Worm (Caenorhabditis elegans) whole organism, mixed stage, embryonic: ENCODE measurements around the gene srbc-79.

ENCODE experiments used
- M03D4.4 ChIP-seq: sonication (generic microtip); optimal IDR thresholded peaks from 2 replicates; lab custom pipeline; 2017; ENCODE audit warnings: mild to moderate bottlenecking, missing genetic modification characterization, missing compliant biosample characterization
- blmp-1 ChIP-seq: fragments of 150-350 bp; optimal IDR thresholded peaks from 2 replicates; lab custom pipeline; 2014; ENCODE audit warnings: missing biosample characterization, missing genetic modification characterization
- ceh-39 ChIP-seq: fragments of 150-350 bp; optimal IDR thresholded peaks from 2 replicates; lab custom pipeline; 2014; ENCODE audit warnings: missing biosample characterization, missing genetic modification characterization
- ceh-83 ChIP-seq: fragments of 200-800 bp; sonication (Bioruptor generic); optimal IDR thresholded peaks from 2 replicates; lab custom pipeline; 2018; ENCODE audit warnings: mild to moderate bottlenecking, missing genetic modification characterization, missing compliant biosample characterization
- ces-1 ChIP-seq: fragments of 150-350 bp; optimal IDR thresholded peaks from 2 replicates; lab custom pipeline; 2014; ENCODE audit warnings: missing biosample characterization, missing genetic modification reagents, missing genetic modification characterization
- cnd-1 ChIP-seq: fragments of 200-800 bp; sonication (Bioruptor generic); optimal IDR thresholded peaks from 2 replicates; lab custom pipeline; 2018; ENCODE audit warnings: mild to moderate bottlenecking, missing genetic modification characterization, missing compliant biosample characterization
- drap-1 ChIP-seq: fragments of 200-800 bp; sonication (Bioruptor generic); optimal IDR thresholded peaks from 3 replicates; lab custom pipeline; 2018; ENCODE audit warnings: mild to moderate bottlenecking, missing genetic modification characterization, missing compliant biosample characterization
- elt-3 ChIP-seq: fragments of 150-350 bp; optimal IDR thresholded peaks from 2 replicates; lab custom pipeline; 2014; ENCODE audit warnings: missing biosample characterization, missing genetic modification characterization
- flh-1 ChIP-seq: fragments of 200-800 bp; sonication (Bioruptor generic); optimal IDR thresholded peaks from 2 replicates; lab custom pipeline; 2018; ENCODE audit warnings: mild to moderate bottlenecking, missing genetic modification characterization, moderate library complexity, missing compliant biosample characterization
- ham-2 ChIP-seq: fragments of 200-800 bp; sonication (Bioruptor generic); optimal IDR thresholded peaks from 2 replicates; lab custom pipeline; 2018; ENCODE audit warnings: mild to moderate bottlenecking, missing genetic modification characterization, missing compliant biosample characterization
- hlh-1 ChIP-seq: fragments of 150-350 bp; optimal IDR thresholded peaks from 2 replicates; lab custom pipeline; 2014; ENCODE audit warnings: missing biosample characterization, missing genetic modification reagents, missing genetic modification characterization
- lin-13 ChIP-seq: fragments of 150-350 bp; optimal IDR thresholded peaks from 2 replicates; lab custom pipeline; 2014; ENCODE audit warnings: missing biosample characterization, missing genetic modification characterization
- lin-32 ChIP-seq: fragments of 200-800 bp; sonication (Bioruptor generic); optimal IDR thresholded peaks from 2 replicates; lab custom pipeline; 2018; ENCODE audit warnings: mild to moderate bottlenecking, missing genetic modification characterization, missing compliant biosample characterization
- lsy-2 ChIP-seq: fragments of 150-350 bp; optimal IDR thresholded peaks from 2 replicates; lab custom pipeline; 2014; ENCODE audit warnings: missing biosample characterization, missing genetic modification characterization
- mab-5 ChIP-seq: fragments of 150-350 bp; optimal IDR thresholded peaks from 2 replicates; lab custom pipeline; 2014; ENCODE audit warnings: missing biosample characterization, missing genetic modification characterization
- mep-1 ChIP-seq: fragments of 150-350 bp; optimal IDR thresholded peaks from 2 replicates; lab custom pipeline; 2017; ENCODE audit warnings: missing biosample characterization, missing genetic modification reagents, missing genetic modification characterization, inconsistent platforms
- mls-2 ChIP-seq: sonication (generic microtip); optimal IDR thresholded peaks from 2 replicates; lab custom pipeline; 2016; ENCODE audit warnings: mild to moderate bottlenecking, missing genetic modification characterization, moderate library complexity, missing compliant biosample characterization
- nhr-12 ChIP-seq: fragments of 150-350 bp; optimal IDR thresholded peaks from 2 replicates; lab custom pipeline; 2014; ENCODE audit warnings: missing biosample characterization, missing genetic modification characterization
- nhr-2 ChIP-seq: fragments of 150-350 bp; optimal IDR thresholded peaks from 2 replicates; lab custom pipeline; 2014; ENCODE audit warnings: missing biosample characterization, missing genetic modification characterization
- nhr-237 ChIP-seq: fragments of 150-350 bp; optimal IDR thresholded peaks from 2 replicates; lab custom pipeline; 2014; ENCODE audit warnings: missing biosample characterization, missing genetic modification characterization
- nhr-28 ChIP-seq: fragments of 150-350 bp; optimal IDR thresholded peaks from 2 replicates; lab custom pipeline; 2014; ENCODE audit warnings: missing biosample characterization, missing genetic modification characterization
- nhr-76 ChIP-seq: sonication (generic microtip); optimal IDR thresholded peaks from 2 replicates; lab custom pipeline; 2017; ENCODE audit warnings: missing biosample characterization, missing genetic modification characterization
- pha-4 ChIP-seq: fragments of 150-350 bp; optimal IDR thresholded peaks from 2 replicates; lab custom pipeline; 2018; ENCODE audit warnings: missing biosample characterization, missing genetic modification reagents, missing genetic modification characterization
- sem-2 ChIP-seq: fragments of 200-800 bp; sonication (Bioruptor generic); optimal IDR thresholded peaks from 2 replicates; lab custom pipeline; 2018; ENCODE audit warnings: mild to moderate bottlenecking, missing genetic modification characterization, missing compliant biosample characterization
- snpc-4 ChIP-seq: fragments of 150-350 bp; optimal IDR thresholded peaks from 2 replicates; lab custom pipeline; 2014; ENCODE audit warnings: missing biosample characterization, missing genetic modification characterization
- sptf-1 ChIP-seq: sonication (generic microtip); optimal IDR thresholded peaks from 2 replicates; lab custom pipeline; 2017; ENCODE audit warnings: mild to moderate bottlenecking, missing genetic modification characterization, moderate library complexity, missing compliant biosample characterization
- unc-120 ChIP-seq: sonication (generic microtip); optimal IDR thresholded peaks from 2 replicates; lab custom pipeline; 2017; ENCODE audit warnings: missing genetic modification characterization, missing compliant biosample characterization; ENCODE audit not compliant: poor library complexity, severe bottlenecking
- unc-62 ChIP-seq: fragments of 150-350 bp; optimal IDR thresholded peaks from 2 replicates; lab custom pipeline; 2014; ENCODE audit warnings: missing biosample characterization, missing genetic modification reagents, missing genetic modification characterization
- zip-8 ChIP-seq: fragments of 150-350 bp; optimal IDR thresholded peaks from 2 replicates; lab custom pipeline; 2014; ENCODE audit warnings: missing biosample characterization, missing genetic modification characterization

Gene srbc-79

ce11 chrV:20480790-20481189 is 11.5 kb downstream of the srbc-79 start:
- TF ChIP-seq unc-120 (tag; lab: Kevin White, UChicago) (no peak), sem-2 (GFP tag; lab: Kevin White, UChicago) (no peak), blmp-1 (tag; lab: Kevin White, UChicago) (no peak), nhr-28 (tag; lab: Kevin White, UChicago) (no peak), lin-13 (tag; lab: Kevin White, UChicago) (no peak), sptf-1 (tag; lab: Kevin White, UChicago) (no peak), nhr-12 (tag; lab: Kevin White, UChicago) (no peak), nhr-76 (tag; lab: Kevin White, UChicago) (no peak), mls-2 (tag; lab: Kevin White, UChicago) (no peak), drap-1 (GFP tag; lab: Kevin White, UChicago) (no peak), mep-1 (tag; lab: Kevin White, UChicago) (no peak), lsy-2 (tag; lab: Kevin White, UChicago) (no peak), ceh-83 (GFP tag; lab: Kevin White, UChicago) (no peak), zip-8 (tag; lab: Kevin White, UChicago) (no peak), nhr-237 (tag; lab: Kevin White, UChicago) (no peak), lin-32 (GFP tag; lab: Kevin White, UChicago) (no peak), nhr-2 (tag; lab: Kevin White, UChicago) (no peak)

ce11 chrV:20479013-20479739 is 13.1 kb downstream of the srbc-79 start, which contains the start of the genes calf-1 and rpl-2:
TSS of gene calf-1 (minus strand) at chrV:20479089.
TSS of gene rpl-2 (plus strand) at chrV:20479689.
- TF ChIP-seq lsy-2 (tag; lab: Kevin White, UChicago), result peak; percentile 71
- TF ChIP-seq drap-1 (GFP tag; lab: Kevin White, UChicago), result peak; percentile 19
- TF ChIP-seq mab-5 (tag; lab: Kevin White, UChicago), result no peak
- peak; percentile 91 for TF ChIP-seq ces-1
- TF ChIP-seq ham-2 (GFP tag; lab: Kevin White, UChicago), result peak; percentile 5
- TF ChIP-seq sptf-1 (tag; lab: Kevin White, UChicago), result peak; percentile 16
- peak; percentile 70 for TF ChIP-seq hlh-1 (tag; lab: Kevin White, UChicago)
- no peak for TF ChIP-seq ceh-83 (GFP tag; lab: Kevin White, UChicago)
- TF ChIP-seq flh-1 (GFP tag; lab: Kevin White, UChicago), result no peak
- TF ChIP-seq lin-13 (tag; lab: Kevin White, UChicago), result peak; percentile 58
- no peak for TF ChIP-seq nhr-2 (tag; lab: Kevin White, UChicago)
- peak; percentile 31 for TF ChIP-seq nhr-237 (tag; lab: Kevin White, UChicago)
- peak; percentile 82 for TF ChIP-seq mep-1 (tag; lab: Kevin White, UChicago)
- no peak for TF ChIP-seq cnd-1 (tag; lab: Kevin White, UChicago)

ce11 chrV:20476981-20477380 is 15.3 kb downstream of the srbc-79 start:
- TF ChIP-seq cnd-1 (tag; lab: Kevin White, UChicago) (no peak), M03D4.4 (no peak), unc-120 (tag; lab: Kevin White, UChicago) (no peak), snpc-4 (tag; lab: Kevin White, UChicago) (no peak), nhr-2 (tag; lab: Kevin White, UChicago) (no peak)

ce11 chrV:20476514-20476913 is 15.8 kb downstream of the srbc-79 start:
- no peak for TF ChIP-seq unc-120 (tag; lab: Kevin White, UChicago)
- no peak for TF ChIP-seq ham-2 (GFP tag; lab: Kevin White, UChicago)
- no peak for TF ChIP-seq pha-4
- no peak for TF ChIP-seq lin-13 (tag; lab: Kevin White, UChicago)
- no peak for TF ChIP-seq nhr-12 (tag; lab: Kevin White, UChicago)
- no peak for TF ChIP-seq drap-1 (GFP tag; lab: Kevin White, UChicago)
- no peak for TF ChIP-seq ceh-39 (tag; lab: Kevin White, UChicago)
- TF ChIP-seq elt-3 (tag; lab: Kevin White, UChicago), result no peak
- no peak for TF ChIP-seq lsy-2 (tag; lab: Kevin White, UChicago)
- no peak for TF ChIP-seq sem-2 (GFP tag; lab: Kevin White, UChicago)
- TF ChIP-seq nhr-237 (tag; lab: Kevin White, UChicago), result no peak
- TF ChIP-seq snpc-4 (tag; lab: Kevin White, UChicago), result no peak
- no peak for TF ChIP-seq mep-1 (tag; lab: Kevin White, UChicago)
- no peak for TF ChIP-seq unc-62 (GFP tag; lab: Kevin White, UChicago)
